Worm (Caenorhabditis elegans): ENCODE results near the gene F31E8.4.

The F31E8.4 gene

DNA sequence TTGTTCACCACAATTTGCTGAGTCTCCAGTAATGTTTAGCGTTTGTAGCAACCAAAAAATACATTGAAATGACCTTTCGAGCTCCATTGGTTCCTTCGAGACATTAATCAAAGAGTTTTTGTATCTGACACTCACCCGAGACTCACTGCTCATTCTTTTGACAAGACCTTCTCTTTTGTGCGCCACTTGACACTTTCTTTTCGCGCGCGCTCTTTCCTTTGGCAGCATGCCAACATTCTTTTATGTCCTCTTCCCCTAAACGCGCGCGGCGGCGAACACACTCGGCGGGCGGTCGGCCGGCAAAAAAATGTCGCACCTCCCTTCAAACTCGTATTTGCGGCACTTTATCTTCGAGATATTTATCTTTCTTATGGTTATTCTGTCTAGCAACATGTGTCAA lies 43.7 kb upstream of the F31E8.4 start (continued):
- TF ChIP-seq nhr-25 (tag; optimal IDR thresholded peaks at IDR 0.05; ENCODE audit: borderline replicate concordance, insufficient read depth) (no peak), php-3 (GFP tag; IDR thresholded peaks at IDR 0.05) (0 out of 2 replicates have a peak, but pooled peaks have one; percentile 8), duxl-1 (tag; optimal IDR thresholded peaks at IDR 0.05; ENCODE audit: poor library complexity) (no peak), R02D3.7 (tag; optimal IDR thresholded peaks at IDR 0.05) (no peak), cey-2 (tag; optimal IDR thresholded peaks at IDR 0.05; ENCODE audit: borderline replicate concordance, insufficient read depth) (no peak), nhr-41 (GFP tag; IDR thresholded peaks at IDR 0.05) (peak; percentile 10; the same call in 1 of the 2 replicates), dmd-8 (GFP tag; IDR thresholded peaks at IDR 0.05) (0 out of 2 replicates have a peak, but pooled peaks have one; percentile 23), nhr-77 (tag; optimal IDR thresholded peaks at IDR 0.05) (no peak), arid-1 (GFP tag; conservative IDR thresholded peaks at IDR 0.05) (no peak), madf-9 (GFP tag; conservative IDR thresholded peaks at IDR 0.05) (no peak), egl-43 (GFP tag; IDR thresholded peaks at IDR 0.05) (0 out of 2 replicates have a peak, but pooled peaks have one; percentile 7), hlh-11 (tag; optimal IDR thresholded peaks at IDR 0.05) (peak; percentile 26), aha-1 (tag) (no peak), spr-1 (tag; optimal IDR thresholded peaks at IDR 0.05) (no peak), mdl-1 (tag; optimal IDR thresholded peaks at IDR 0.05) (no peak), unc-39 (tag; optimal IDR thresholded peaks at IDR 0.05) (no peak), nhr-102 (tag; optimal IDR thresholded peaks at IDR 0.05) (no peak), nhr-237 (tag; optimal IDR thresholded peaks at IDR 0.05) (no peak), egl-27 (tag; optimal IDR thresholded peaks at IDR 0.05) (no peak)

DNA sequence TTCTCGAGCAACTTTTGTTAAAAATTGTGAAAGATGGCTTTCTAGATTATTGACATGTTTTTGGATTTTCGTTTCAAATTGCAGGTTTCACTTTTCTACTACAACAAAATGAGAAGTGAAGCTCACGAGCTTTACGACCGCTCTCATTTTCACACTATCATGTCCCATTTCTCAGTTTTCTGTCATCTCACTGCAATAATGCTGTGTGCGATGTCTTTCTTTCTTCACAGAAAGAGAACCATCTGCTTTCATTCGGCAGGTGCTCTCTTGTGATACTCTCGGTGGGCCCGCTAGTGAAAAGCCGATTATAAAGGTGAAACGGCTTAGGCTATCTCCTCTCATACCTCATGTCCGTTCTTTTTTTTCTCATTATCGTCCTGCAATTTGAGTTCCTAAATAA lies 43.3 kb upstream of the F31E8.4 start:
- TF ChIP-seq nhr-11 (tag; optimal IDR thresholded peaks at IDR 0.05) (peak; percentile 8), F26F4.8 (GFP tag; conservative IDR thresholded peaks at IDR 0.05) (no peak)

DNA sequence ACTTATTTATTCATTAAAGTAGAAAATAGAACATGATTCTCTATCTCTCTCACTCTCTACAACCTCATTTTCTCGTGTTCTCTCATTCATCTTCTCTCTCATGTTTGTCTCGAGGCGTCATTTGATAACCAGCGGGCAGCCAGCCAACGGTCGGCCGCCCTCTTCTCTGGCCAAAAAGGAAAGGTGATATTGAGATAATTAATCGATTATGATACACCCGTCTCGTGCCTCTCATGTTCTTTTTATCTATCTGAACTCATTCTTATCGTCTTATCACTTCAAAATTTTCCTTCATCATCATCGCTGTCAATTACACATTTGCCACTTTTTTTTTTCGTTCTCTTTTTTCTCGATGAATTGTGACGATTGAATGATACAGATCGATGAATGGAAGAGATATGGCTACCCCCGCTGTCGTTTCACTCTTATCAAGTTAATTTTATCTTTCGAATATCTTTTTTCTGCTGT lies 42.7 kb upstream of the F31E8.4 start:
- TF ChIP-seq saeg-2 (GFP tag; IDR thresholded peaks at IDR 0.05) = peak; percentile 62; the same call in 1 of the 2 replicates
- TF ChIP-seq zfp-3 (GFP tag; conservative IDR thresholded peaks at IDR 0.05) = 0 out of 2 replicates have a peak, but pooled peaks have one; percentile 49
- no peak for TF ChIP-seq Y75B8A.6 (GFP tag; IDR thresholded peaks at IDR 0.05)
- TF ChIP-seq nhr-102 (tag; optimal IDR thresholded peaks at IDR 0.05) = peak; percentile 95
- peak; percentile 96 for TF ChIP-seq nhr-6 (tag; optimal IDR thresholded peaks at IDR 0.05)
- peak; percentile 94 for TF ChIP-seq cey-2 (tag; optimal IDR thresholded peaks at IDR 0.05; ENCODE audit: borderline replicate concordance, insufficient read depth)
- TF ChIP-seq nhr-48 (tag; optimal IDR thresholded peaks at IDR 0.05) = peak; percentile 98
- peak; percentile 69 for TF ChIP-seq mes-2 (tag; optimal IDR thresholded peaks at IDR 0.05; ENCODE audit: poor library complexity, severe bottlenecking)
- TF ChIP-seq nhr-28 (tag; optimal IDR thresholded peaks at IDR 0.05) = peak; percentile 99
- TF ChIP-seq zip-2 (tag; optimal IDR thresholded peaks at IDR 0.05) = peak; percentile 36
- no peak for TF ChIP-seq ceh-44 (GFP tag; IDR thresholded peaks at IDR 0.05)
- peak; percentile 63 for TF ChIP-seq jun-1 (tag; optimal IDR thresholded peaks at IDR 0.05)
- TF ChIP-seq rbr-2 (tag; optimal IDR thresholded peaks at IDR 0.05) = peak; percentile 44
- peak; percentile 98 for TF ChIP-seq dve-1 (tag; optimal IDR thresholded peaks at IDR 0.05; ENCODE audit: insufficient read depth)
- TF ChIP-seq pqm-1 (tag; optimal IDR thresholded peaks at IDR 0.05) = peak; percentile 99
- peak; percentile 99 for TF ChIP-seq tra-1 (GFP tag; IDR thresholded peaks at IDR 0.05)
- TF ChIP-seq aha-1 (tag) = peak; percentile 97
- peak; percentile 32 for TF ChIP-seq lin-13 (GFP tag; optimal IDR thresholded peaks at IDR 0.05)
- no peak for TF ChIP-seq unc-130 (GFP tag; optimal IDR thresholded peaks at IDR 0.05)
- peak; percentile 67 for TF ChIP-seq ceh-28 (tag; optimal IDR thresholded peaks at IDR 0.05)
- peak; percentile 48 for TF ChIP-seq T26A8.4 (GFP tag; IDR thresholded peaks at IDR 0.05)
- no peak for TF ChIP-seq lim-7 (GFP tag; IDR thresholded peaks at IDR 0.05)
- TF ChIP-seq lin-39 (tag; optimal IDR thresholded peaks at IDR 0.05) = no peak
- TF ChIP-seq nhr-76 (tag; optimal IDR thresholded peaks at IDR 0.05) = peak; percentile 43
- no peak for TF ChIP-seq mxl-2 (GFP tag; conservative IDR thresholded peaks at IDR 0.05)
- TF ChIP-seq nhr-25 (tag; optimal IDR thresholded peaks at IDR 0.05; ENCODE audit: borderline replicate concordance, insufficient read depth) = peak; percentile 48
- peak; percentile 74 to 77 for TF ChIP-seq lsy-2 (tag; optimal IDR thresholded peaks at IDR 0.05)
- no peak for TF ChIP-seq madf-9 (GFP tag; conservative IDR thresholded peaks at IDR 0.05)
- TF ChIP-seq hif-1 (tag; optimal IDR thresholded peaks at IDR 0.05) = no peak
- no peak for TF ChIP-seq R02D3.7 (tag; optimal IDR thresholded peaks at IDR 0.05)
- TF ChIP-seq arid-1 (GFP tag; conservative IDR thresholded peaks at IDR 0.05) = peak; percentile 75; the same call in 1 of the 2 replicates
- no peak for TF ChIP-seq unc-39 (tag; optimal IDR thresholded peaks at IDR 0.05)
- TF ChIP-seq mxl-3 (GFP tag; optimal IDR thresholded peaks at IDR 0.05) = peak; percentile 94

All from whole organism, L4 larva.